Fruit fly (Drosophila melanogaster) whole organism, embryonic: ENCODE results near the gene miple1.
A peak's percentile ranks its signal among the peaks of the same experiment; 100 is the strongest.

Source experiments
- CG10654 ChIP-seq: fragments of 200-800 bp; sonication (Bioruptor generic); optimal IDR thresholded peaks from 2 replicates; lab custom pipeline; 2016; ENCODE audit warnings: missing biosample characterization, missing genetic modification characterization
- CG11093 ChIP-seq: fragments of 200-800 bp; sonication (Bioruptor generic); IDR thresholded peaks from 3 replicates; pipeline ENCODE4 v1.3.6; 2022; ENCODE audit warnings: missing biosample characterization, missing genetic modification characterization
- CG11723 ChIP-seq: fragments of 200-800 bp; sonication (Bioruptor generic); optimal IDR thresholded peaks from 2 replicates; lab custom pipeline; 2017; ENCODE audit warnings: missing biosample characterization, mild to moderate bottlenecking, missing genetic modification characterization
- CG14014 ChIP-seq: fragments of 200-800 bp; sonication (Bioruptor generic); IDR thresholded peaks from 2 replicates; pipeline ENCODE4 v1.3.6; 2022; ENCODE audit warnings: missing biosample characterization, missing genetic modification characterization
- CG14965 ChIP-seq: fragments of 200-800 bp; sonication (Bioruptor generic); optimal IDR thresholded peaks from 2 replicates; lab custom pipeline; 2016; ENCODE audit warnings: missing biosample characterization, missing genetic modification characterization, borderline replicate concordance
- CG15479 ChIP-seq: fragments of 200-800 bp; sonication (Bioruptor generic); optimal IDR thresholded peaks from 3 replicates; lab custom pipeline; 2019; ENCODE audit warnings: missing biosample characterization, mild to moderate bottlenecking, missing genetic modification characterization, moderate library complexity
- CG1602 ChIP-seq: fragments of 200-800 bp; sonication (Bioruptor generic); optimal IDR thresholded peaks from 3 replicates; lab custom pipeline; 2016; ENCODE audit warnings: missing biosample characterization, missing genetic modification characterization
- CG17802 ChIP-seq: fragments of 200-800 bp; sonication (Bioruptor generic); optimal IDR thresholded peaks from 2 replicates; lab custom pipeline; 2018; ENCODE audit warnings: missing biosample characterization, mild to moderate bottlenecking, missing genetic modification characterization, moderate library complexity
- CG18599 ChIP-seq: fragments of 200-800 bp; sonication (Bioruptor generic); optimal IDR thresholded peaks from 3 replicates; lab custom pipeline; 2017; ENCODE audit warnings: missing biosample characterization, missing genetic modification characterization, mild to moderate bottlenecking, moderate library complexity, missing genetic modification reagents
- CG2120 ChIP-seq: fragments of 200-800 bp; sonication (Bioruptor generic); optimal IDR thresholded peaks from 3 replicates; lab custom pipeline; 2016; ENCODE audit warnings: missing biosample characterization, missing genetic modification characterization
- CG2129 ChIP-seq: fragments of 200-800 bp; sonication (Bioruptor generic); IDR thresholded peaks from 2 replicates; pipeline ENCODE4 v1.3.6; 2022; ENCODE audit warnings: missing biosample characterization, missing genetic modification characterization; ENCODE audit not compliant: partially characterized antibody
- CG2875 ChIP-seq: fragments of 200-800 bp; sonication (Bioruptor generic); optimal IDR thresholded peaks from 2 replicates; lab custom pipeline; 2017; ENCODE audit warnings: missing biosample characterization, mild to moderate bottlenecking, missing genetic modification characterization, missing genetic modification reagents
- CG31365 ChIP-seq: fragments of 200-800 bp; sonication (Bioruptor generic); optimal IDR thresholded peaks from 2 replicates; lab custom pipeline; 2018; ENCODE audit warnings: missing biosample characterization, mild to moderate bottlenecking, missing genetic modification characterization
- CG32767 ChIP-seq: fragments of 200-800 bp; sonication (Bioruptor generic); IDR thresholded peaks from 2 replicates; pipeline ENCODE4 v1.3.6; 2022; ENCODE audit warnings: missing biosample characterization, missing genetic modification characterization
- CG34376 ChIP-seq: fragments of 200-800 bp; sonication (Bioruptor generic); optimal IDR thresholded peaks from 2 replicates; lab custom pipeline; 2018; ENCODE audit warnings: missing biosample characterization, mild to moderate bottlenecking, missing genetic modification characterization
- CG6272 ChIP-seq: fragments of 200-800 bp; sonication (Bioruptor generic); IDR thresholded peaks from 2 replicates; pipeline ENCODE4 v1.3.6; 2022; ENCODE audit warnings: missing biosample characterization, missing genetic modification characterization
- CG7745 ChIP-seq: fragments of 200-800 bp; sonication (Bioruptor generic); optimal IDR thresholded peaks from 2 replicates; lab custom pipeline; 2018; ENCODE audit warnings: missing biosample characterization, mild to moderate bottlenecking, missing genetic modification characterization, moderate library complexity
- CG8281 ChIP-seq: fragments of 200-800 bp; sonication (Bioruptor generic); optimal IDR thresholded peaks from 2 replicates; lab custom pipeline; 2018; ENCODE audit warnings: missing biosample characterization, mild to moderate bottlenecking, missing genetic modification characterization, moderate library complexity
- Camta ChIP-seq: fragments of 200-800 bp; sonication (Bioruptor generic); optimal IDR thresholded peaks from 2 replicates; lab custom pipeline; 2016; ENCODE audit warnings: missing biosample characterization, missing genetic modification characterization
- Dad ChIP-seq: fragments of 200-800 bp; sonication (Bioruptor generic); optimal IDR thresholded peaks from 3 replicates; lab custom pipeline; 2016; ENCODE audit warnings: missing biosample characterization, missing genetic modification characterization
- Ets65A ChIP-seq: fragments of 200-800 bp; sonication (Bioruptor generic); peaks from one replicate; lab custom pipeline; 2016; ENCODE audit warnings: missing biosample characterization, missing genetic modification characterization
- Fer3 ChIP-seq: fragments of 200-800 bp; sonication (Bioruptor generic); optimal IDR thresholded peaks from 2 replicates; lab custom pipeline; 2018; ENCODE audit warnings: missing biosample characterization, mild to moderate bottlenecking, missing genetic modification characterization, moderate library complexity
- Gug ChIP-seq: fragments of 200-800 bp; sonication (Bioruptor generic); IDR thresholded peaks from 4 replicates; pipeline ENCODE4 v1.3.6; 2022; ENCODE audit warnings: missing biosample characterization, missing genetic modification characterization
- Hand ChIP-seq: fragments of 200-800 bp; sonication (Bioruptor generic); optimal IDR thresholded peaks from 2 replicates; lab custom pipeline; 2017; ENCODE audit warnings: mild to moderate bottlenecking, missing biosample characterization, missing genetic modification reagents, missing genetic modification characterization
- Lim3 ChIP-seq: fragments of 200-800 bp; sonication (Bioruptor generic); IDR thresholded peaks from 2 replicates; pipeline ENCODE4 v1.3.6; 2022; ENCODE audit warnings: missing biosample characterization, missing genetic modification characterization
- Lpt ChIP-seq: fragments of >200 bp; optimal IDR thresholded peaks from 2 replicates; lab custom pipeline; 2018; ENCODE audit warnings: missing biosample characterization, missing genetic modification characterization
- Med ChIP-seq: fragments of 200-800 bp; sonication (Bioruptor generic); peaks from one replicate; lab custom pipeline; 2016; ENCODE audit warnings: missing biosample characterization, missing genetic modification characterization, mild to moderate bottlenecking, inconsistent platforms, moderate library complexity
- ap ChIP-seq: fragments of 200-800 bp; sonication (Bioruptor generic); IDR thresholded peaks from 2 replicates; pipeline ENCODE4 v1.3.6; 2022; ENCODE audit warnings: missing biosample characterization, missing genetic modification characterization
- bbx ChIP-seq: fragments of 200-800 bp; sonication (Bioruptor generic); IDR thresholded peaks from 2 replicates; pipeline ENCODE4 v1.3.6; 2022; ENCODE audit warnings: missing biosample characterization, missing genetic modification characterization; ENCODE audit not compliant: partially characterized antibody
- cato ChIP-seq: fragments of 200-800 bp; sonication (Bioruptor generic); optimal IDR thresholded peaks from 2 replicates; lab custom pipeline; 2016; ENCODE audit warnings: missing biosample characterization, missing genetic modification characterization, borderline replicate concordance
- cg ChIP-seq: fragments of 200-800 bp; sonication (Bioruptor generic); optimal IDR thresholded peaks from 3 replicates; lab custom pipeline; 2019; ENCODE audit warnings: missing biosample characterization, mild to moderate bottlenecking, missing genetic modification characterization, moderate library complexity
- chif ChIP-seq, 2 experiments: fragments of 200-800 bp; sonication (Bioruptor generic); optimal IDR thresholded peaks; 3 replicates each; lab custom pipeline; 2016; ENCODE audit warnings: missing biosample characterization in 2 of 2, missing genetic modification characterization in 2 of 2
- da ChIP-seq: fragments of 200-800 bp; sonication (Bioruptor generic); optimal IDR thresholded peaks from 2 replicates; lab custom pipeline; 2016; ENCODE audit warnings: missing biosample characterization, missing genetic modification characterization
- dmrt99B ChIP-seq: fragments of 200-800 bp; sonication (Bioruptor generic); optimal IDR thresholded peaks from 2 replicates; lab custom pipeline; 2018; ENCODE audit warnings: missing biosample characterization, mild to moderate bottlenecking, missing genetic modification characterization, moderate library complexity
- dysf ChIP-seq: fragments of 200-800 bp; sonication (Bioruptor generic); IDR thresholded peaks from 3 replicates; pipeline ENCODE4 v1.3.6; 2022; ENCODE audit warnings: missing biosample characterization, missing genetic modification characterization
- eve ChIP-seq, 2 experiments: fragments of >200 bp; optimal IDR thresholded peaks; 2 replicates each; lab custom pipeline; 2017; ENCODE audit warnings: missing biosample characterization in 2 of 2, missing genetic modification characterization in 2 of 2
- ewg ChIP-seq: fragments of 200-800 bp; sonication (Bioruptor generic); optimal IDR thresholded peaks from 3 replicates; lab custom pipeline; 2017; ENCODE audit warnings: mild to moderate bottlenecking, missing biosample characterization, missing genetic modification reagents, missing genetic modification characterization
- hth ChIP-seq: fragments of >200 bp; optimal IDR thresholded peaks from 2 replicates; lab custom pipeline; 2017; ENCODE audit warnings: inconsistent platforms
- ind ChIP-seq: fragments of 200-800 bp; sonication (Bioruptor generic); optimal IDR thresholded peaks from 3 replicates; lab custom pipeline; 2016; ENCODE audit warnings: missing biosample characterization, missing genetic modification characterization
- ken ChIP-seq: fragments of 200-800 bp; sonication (Bioruptor generic); IDR thresholded peaks from 3 replicates; pipeline ENCODE4 v1.3.6; 2022; ENCODE audit warnings: missing biosample characterization, missing genetic modification characterization
- luna ChIP-seq: fragments of 200-800 bp; sonication (Bioruptor generic); optimal IDR thresholded peaks from 2 replicates; lab custom pipeline; 2016; ENCODE audit warnings: missing biosample characterization, missing genetic modification characterization
- pfk ChIP-seq: fragments of 200-800 bp; sonication (Bioruptor generic); optimal IDR thresholded peaks from 2 replicates; lab custom pipeline; 2018; ENCODE audit warnings: missing biosample characterization, mild to moderate bottlenecking, missing genetic modification characterization, moderate library complexity
- row ChIP-seq: fragments of 200-800 bp; sonication (Bioruptor generic); IDR thresholded peaks from 3 replicates; pipeline ENCODE4 v1.3.6; 2022; ENCODE audit warnings: missing biosample characterization, missing genetic modification characterization
- sens ChIP-seq: fragments of 200-800 bp; sonication (Bioruptor generic); peaks from one replicate; lab custom pipeline; 2016; ENCODE audit warnings: missing biosample characterization, missing genetic modification characterization
- slbo ChIP-seq: fragments of 200-800 bp; sonication (Bioruptor generic); IDR thresholded peaks from 2 replicates; pipeline ENCODE4 v1.3.6; 2022; ENCODE audit warnings: missing biosample characterization, missing genetic modification characterization
- slp2 ChIP-seq: fragments of 200-800 bp; sonication (Bioruptor generic); optimal IDR thresholded peaks from 2 replicates; lab custom pipeline; 2016; ENCODE audit warnings: missing biosample characterization, missing genetic modification characterization
- tx ChIP-seq: fragments of 200-800 bp; sonication (Bioruptor generic); optimal IDR thresholded peaks from 2 replicates; lab custom pipeline; 2016; ENCODE audit warnings: missing biosample characterization, missing genetic modification characterization

miple1 gene

DNA sequence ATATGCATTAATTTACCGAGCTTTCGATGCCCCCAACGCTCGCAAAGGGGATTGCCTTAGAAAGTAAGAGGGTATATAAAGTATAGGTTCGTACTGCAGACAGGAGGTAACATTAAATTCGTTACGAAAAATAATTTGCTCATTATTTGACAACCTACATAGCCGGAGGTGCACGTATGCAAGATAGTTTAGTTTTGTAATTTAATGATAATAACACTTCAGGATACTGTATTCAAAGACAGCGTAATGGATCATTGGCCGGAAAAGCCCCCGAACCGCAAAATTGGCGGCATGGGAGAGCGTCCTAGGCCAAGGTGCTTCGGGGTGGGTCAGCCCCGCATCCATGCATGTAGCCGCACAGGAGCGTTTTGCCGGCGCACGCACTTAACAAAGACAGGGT, 45.2 kb downstream of the miple1 start (continued):
- no peak for TF ChIP-seq chif (GFP tag; optimal IDR thresholded peaks at IDR 0.05; lab: Kevin White, UChicago)
- TF ChIP-seq Lpt (GFP tag; lab: Kevin White, UChicago), result no peak
- no peak for TF ChIP-seq CG34376 (GFP tag; lab: Kevin White, UChicago)
- no peak for TF ChIP-seq dysf (GFP tag; lab: Robert Waterston, UW)
- no peak for TF ChIP-seq pfk (GFP tag; lab: Kevin White, UChicago)
- TF ChIP-seq ewg (GFP tag; lab: Kevin White, UChicago), result peak; percentile 61
- TF ChIP-seq CG17802 (tag; lab: Kevin White, UChicago), result no peak
- no peak for TF ChIP-seq dmrt99B
- TF ChIP-seq CG1602, result no peak
- TF ChIP-seq CG18599, result peak; percentile 55
- peak; percentile 22; the same call in 1 of the 2 replicates for TF ChIP-seq slbo (GFP tag; lab: Robert Waterston, UW)
- peak; percentile 52 for TF ChIP-seq Med (GFP tag; lab: Kevin White, UChicago)
- TF ChIP-seq bbx (GFP tag; lab: Robert Waterston, UW), result peak; percentile 27; the same call in 1 of the 2 replicates
- TF ChIP-seq CG32767, result no peak
- no peak for TF ChIP-seq CG2875 (GFP tag; lab: Kevin White, UChicago)
- TF ChIP-seq tx (GFP tag; lab: Kevin White, UChicago), result no peak
- TF ChIP-seq CG10654 (GFP tag; lab: Kevin White, UChicago), result no peak
- no peak for TF ChIP-seq Hand (GFP tag; lab: Kevin White, UChicago)
- TF ChIP-seq ken (GFP tag; lab: Robert Waterston, UW), result no peak
- no peak for TF ChIP-seq CG11723 (GFP tag; lab: Kevin White, UChicago)
- TF ChIP-seq da, result no peak
- TF ChIP-seq ap, result no peak
- TF ChIP-seq CG14965 (GFP tag; lab: Kevin White, UChicago), result no peak
- TF ChIP-seq row (GFP tag; lab: Robert Waterston, UW), result peak; percentile 33; the same call in 2 of the 3 replicates
- TF ChIP-seq ind (GFP tag; lab: Kevin White, UChicago), result no peak
- TF ChIP-seq CG15479 (GFP tag; lab: Kevin White, UChicago), result no peak
- no peak for TF ChIP-seq hth (lab: Kevin White, UChicago)
- peak; percentile 10 for TF ChIP-seq sens (GFP tag; lab: Kevin White, UChicago)
- TF ChIP-seq slp2 (GFP tag; lab: Kevin White, UChicago), result no peak
- no peak for TF ChIP-seq CG31365 (tag; lab: Kevin White, UChicago)
- TF ChIP-seq, all 482 proteins: peak for 9

DNA sequence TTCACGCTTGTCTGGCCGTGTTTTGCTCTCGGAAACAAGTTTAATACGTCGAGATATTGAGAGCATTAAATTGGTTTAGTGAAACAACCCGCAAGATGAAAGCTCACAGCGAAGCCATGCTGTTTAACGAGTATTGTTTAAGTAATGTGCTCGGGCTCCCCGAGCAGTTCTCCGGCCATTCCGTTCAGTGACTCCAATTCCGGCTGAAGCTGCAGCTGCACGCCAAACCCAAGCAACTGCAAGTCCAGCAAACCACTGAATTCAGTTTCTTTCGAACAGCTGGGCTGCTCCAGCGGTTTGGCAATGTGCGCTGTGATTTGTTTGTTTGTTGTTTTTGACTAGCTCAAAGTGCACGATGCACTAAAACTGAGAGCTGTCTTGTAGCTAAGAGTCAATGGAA, 48.0 kb downstream of the miple1 start:
- TF ChIP-seq luna (GFP tag; lab: Kevin White, UChicago) (no peak), CG8281 (no peak), CG6272 (GFP tag; lab: Robert Waterston, UW) (no peak), Dad (GFP tag; lab: Kevin White, UChicago) (no peak), Camta (no peak), Lim3 (GFP tag; lab: Robert Waterston, UW) (no peak), Ets65A (peak; percentile 78), Fer3 (no peak), cg (GFP tag; lab: Kevin White, UChicago) (no peak), CG14014 (no peak), sens (GFP tag; lab: Kevin White, UChicago) (peak; percentile 38)
- TF ChIP-seq, all 482 proteins: peak for 2

DNA sequence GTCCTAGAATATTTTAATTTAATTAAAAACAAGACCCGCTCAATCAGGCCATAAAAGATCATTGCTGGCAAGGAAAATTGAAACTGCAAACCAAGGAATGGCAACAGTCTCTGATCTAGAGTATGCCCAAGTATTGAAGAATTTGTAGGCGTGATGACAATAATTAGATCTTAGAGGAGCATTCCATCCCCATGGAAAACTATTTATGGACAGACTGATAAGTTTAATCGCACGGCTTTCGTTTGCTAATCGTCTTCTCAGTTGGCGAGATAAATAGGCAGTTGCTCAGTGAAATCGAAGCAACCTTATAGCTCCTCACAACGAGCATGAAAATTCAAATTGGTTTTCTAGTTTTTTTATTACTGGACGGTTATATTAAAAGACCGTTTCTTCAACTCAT, 49.7 kb downstream of the miple1 start, which contains the start of gene ddbt:
TSS of gene ddbt (plus strand) at position 301 of the 400 bp plus-strand sequence.
- TF ChIP-seq Gug (no peak), cato (GFP tag; lab: Kevin White, UChicago) (no peak), ind (GFP tag; lab: Kevin White, UChicago) (no peak), CG11093 (GFP tag; lab: Robert Waterston, UW) (no peak), CG2120 (GFP tag; lab: Kevin White, UChicago) (no peak), CG7745 (no peak), eve (GFP tag; optimal IDR thresholded peaks at IDR 0.05; lab: Kevin White, UChicago) (no peak), CG2129 (no peak), CG34376 (GFP tag; lab: Kevin White, UChicago) (no peak)
